Worm (Caenorhabditis elegans): ENCODE results near the gene T23F2.4.

DNA sequence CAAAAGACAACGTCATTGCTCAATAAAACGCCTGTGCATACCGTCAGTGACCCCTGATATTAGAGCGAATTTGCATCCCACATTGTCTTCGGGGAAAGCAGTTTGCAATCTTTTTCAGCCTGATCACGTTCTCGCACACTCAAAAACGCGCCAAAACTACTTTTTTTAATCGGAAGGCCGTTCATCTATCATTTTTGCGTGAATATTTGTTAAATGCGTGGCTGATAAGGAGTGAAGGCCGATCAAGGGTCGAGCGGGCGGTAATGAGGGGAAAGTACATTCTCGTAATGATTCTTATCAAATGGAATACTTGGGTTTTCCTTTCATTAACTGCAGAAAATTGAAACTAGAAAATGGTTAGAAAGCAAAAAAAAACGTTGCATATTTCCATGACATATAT lies 9.4 kb upstream of the T23F2.4 start:
- TF ChIP-seq tbx-11 (GFP tag; IDR thresholded peaks at IDR 0.05) (no peak), ama-1 (optimal IDR thresholded peaks at IDR 0.05) (no peak), hmg-4 (GFP tag; optimal IDR thresholded peaks at IDR 0.05) (no peak), aly-1 (tag; optimal IDR thresholded peaks at IDR 0.05) (no peak), scrt-1 (GFP tag; IDR thresholded peaks at IDR 0.05) (no peak), ceh-13 (GFP tag; optimal IDR thresholded peaks at IDR 0.05) (no peak), flt-1 (GFP tag; IDR thresholded peaks at IDR 0.05) (no peak), B0310.2 (tag; optimal IDR thresholded peaks at IDR 0.05) (no peak)
